Worm (Caenorhabditis elegans) whole organism, L4 larva: ENCODE measurements around the gene ttc-7.

Source experiments
- F10B5.3 ChIP-seq: sonication (generic microtip); optimal IDR thresholded peaks from 2 replicates; lab custom pipeline; 2016; ENCODE audit warnings: mild to moderate bottlenecking, missing genetic modification characterization, missing compliant biosample characterization
- F26F4.8 ChIP-seq: fragments of 200-800 bp; sonication (Bioruptor generic); conservative IDR thresholded peaks from 2 replicates; pipeline ENCODE4 v1.3.6; 2022; ENCODE audit warnings: missing genetic modification characterization, missing compliant biosample characterization
- F44E2.7 ChIP-seq: fragments of 200-800 bp; sonication (Bioruptor generic); IDR thresholded peaks from 2 replicates; pipeline ENCODE4 v2.1.2; 2022; ENCODE audit warnings: missing genetic modification characterization, missing compliant biosample characterization
- R02D3.7 ChIP-seq: fragments of 150-350 bp; sonication (generic microtip); optimal IDR thresholded peaks from 3 replicates; lab custom pipeline; 2014; ENCODE audit warnings: missing biosample characterization, missing genetic modification characterization
- T20F7.1 ChIP-seq: fragments of 200-800 bp; sonication (Bioruptor generic); optimal IDR thresholded peaks from 2 replicates; lab custom pipeline; 2018; ENCODE audit warnings: mild to moderate bottlenecking, missing genetic modification characterization, missing compliant biosample characterization
- Y5F2A.4 ChIP-seq: fragments of 200-800 bp; sonication (Bioruptor generic); optimal IDR thresholded peaks from 2 replicates; lab custom pipeline; 2018; ENCODE audit warnings: mild to moderate bottlenecking, missing genetic modification characterization, missing compliant biosample characterization
- ZK337.2 ChIP-seq: fragments of 200-800 bp; sonication (Bioruptor generic); IDR thresholded peaks from 2 replicates; pipeline ENCODE4 v1.3.6; 2022; ENCODE audit warnings: missing genetic modification reagents, missing genetic modification characterization, missing compliant biosample characterization
- ama-1 ChIP-seq: fragments of 150-350 bp; optimal IDR thresholded peaks from 2 replicates; lab custom pipeline; 2014; ENCODE audit warnings: inconsistent platforms, mixed read lengths
- arid-1 ChIP-seq: fragments of 200-800 bp; sonication (Bioruptor generic); conservative IDR thresholded peaks from 2 replicates; pipeline ENCODE4 v1.3.6; 2022; ENCODE audit warnings: missing genetic modification reagents, missing genetic modification characterization, missing compliant biosample characterization
- ceh-28 ChIP-seq: fragments of 150-350 bp; optimal IDR thresholded peaks from 2 replicates; lab custom pipeline; 2014; ENCODE audit warnings: missing biosample characterization, missing genetic modification reagents, missing genetic modification characterization
- ceh-44 ChIP-seq: fragments of 200-800 bp; sonication (Bioruptor generic); IDR thresholded peaks from 2 replicates; pipeline ENCODE4 v1.3.6; 2022; ENCODE audit warnings: missing genetic modification reagents, missing genetic modification characterization, missing compliant biosample characterization
- ceh-62 ChIP-seq: sonication (generic microtip); optimal IDR thresholded peaks from 2 replicates; lab custom pipeline; 2017; ENCODE audit warnings: missing biosample characterization, missing genetic modification characterization
- ceh-82 ChIP-seq: sonication (generic microtip); optimal IDR thresholded peaks from 2 replicates; lab custom pipeline; 2017; ENCODE audit warnings: missing biosample characterization, missing genetic modification characterization
- daf-12 ChIP-seq: fragments of 150-350 bp; optimal IDR thresholded peaks from 2 replicates; lab custom pipeline; 2014; ENCODE audit warnings: missing biosample characterization, missing genetic modification reagents, missing genetic modification characterization
- daf-16 ChIP-seq, 3 experiments: sonication (generic microtip); optimal IDR thresholded peaks; 2 replicates each; lab custom pipeline; 2016 to 2017; ENCODE audit warnings: missing genetic modification characterization in 3 of 3, missing genetic modification reagents in 3 of 3, mild to moderate bottlenecking in 2 of 3, missing compliant biosample characterization in 2 of 3, missing biosample characterization in 1 of 3, moderate library complexity in 1 of 3
- dmd-8 ChIP-seq: fragments of 200-800 bp; sonication (Bioruptor generic); IDR thresholded peaks from 2 replicates; pipeline ENCODE4 v1.3.6; 2022; ENCODE audit warnings: missing genetic modification characterization, missing compliant biosample characterization
- dmd-9 ChIP-seq: fragments of 200-800 bp; sonication (Bioruptor generic); IDR thresholded peaks from 2 replicates; pipeline ENCODE4 v1.3.6; 2022; ENCODE audit warnings: missing genetic modification reagents, missing genetic modification characterization, missing compliant biosample characterization
- dpl-1 ChIP-seq: fragments of 150-350 bp; optimal IDR thresholded peaks from 2 replicates; lab custom pipeline; 2014; ENCODE audit warnings: missing biosample characterization, missing genetic modification reagents, missing genetic modification characterization
- duxl-1 ChIP-seq: sonication (generic microtip); optimal IDR thresholded peaks from 2 replicates; lab custom pipeline; 2016; ENCODE audit warnings: mild to moderate bottlenecking, missing genetic modification characterization, moderate library complexity, missing compliant biosample characterization; ENCODE audit not compliant: poor library complexity
- fkh-10 ChIP-seq: fragments of 150-350 bp; optimal IDR thresholded peaks from 2 replicates; lab custom pipeline; 2014; ENCODE audit warnings: missing biosample characterization, missing genetic modification reagents, missing genetic modification characterization
- gei-8 ChIP-seq: fragments of 200-800 bp; sonication (Bioruptor generic); optimal IDR thresholded peaks from 2 replicates; lab custom pipeline; 2018; ENCODE audit warnings: mild to moderate bottlenecking, missing genetic modification characterization, missing compliant biosample characterization
- hlh-11 ChIP-seq: fragments of 200-800 bp; sonication (Bioruptor generic); optimal IDR thresholded peaks from 2 replicates; lab custom pipeline; 2018; ENCODE audit warnings: mild to moderate bottlenecking, missing genetic modification characterization, missing compliant biosample characterization
- hlh-30 ChIP-seq: sonication (generic microtip); optimal IDR thresholded peaks from 2 replicates; lab custom pipeline; 2017; ENCODE audit warnings: antibody characterized with exemption, mild to moderate bottlenecking, missing genetic modification characterization, missing compliant biosample characterization; ENCODE audit not compliant: insufficient read depth
- hmg-1.1 ChIP-seq: fragments of 200-800 bp; sonication (Bioruptor generic); IDR thresholded peaks from 2 replicates; pipeline ENCODE4 v1.3.6; 2022; ENCODE audit warnings: missing genetic modification reagents, missing genetic modification characterization, missing compliant biosample characterization
- lim-7 ChIP-seq: fragments of 200-800 bp; sonication (Bioruptor generic); IDR thresholded peaks from 2 replicates; pipeline ENCODE4 v1.3.6; 2022; ENCODE audit warnings: missing genetic modification characterization, missing compliant biosample characterization
- lin-1 ChIP-seq: fragments of 200-800 bp; sonication (Bioruptor generic); IDR thresholded peaks from 2 replicates; pipeline ENCODE4 v1.3.6; 2022; ENCODE audit warnings: missing genetic modification reagents, missing genetic modification characterization, missing compliant biosample characterization
- lin-13 ChIP-seq: fragments of 150-350 bp; optimal IDR thresholded peaks from 2 replicates; lab custom pipeline; 2014; ENCODE audit warnings: missing biosample characterization, missing genetic modification reagents, missing genetic modification characterization
- lin-15B ChIP-seq: fragments of 150-350 bp; sonication (generic microtip); optimal IDR thresholded peaks from 3 replicates; lab custom pipeline; 2014; ENCODE audit warnings: missing biosample characterization, missing genetic modification characterization
- madf-9 ChIP-seq: fragments of 200-800 bp; sonication (Bioruptor generic); conservative IDR thresholded peaks from 2 replicates; pipeline ENCODE4 v1.3.6; 2022; ENCODE audit warnings: missing genetic modification reagents, missing genetic modification characterization, missing compliant biosample characterization
- mdt-29 ChIP-seq: fragments of 200-800 bp; sonication (Bioruptor generic); IDR thresholded peaks from 2 replicates; pipeline ENCODE4 v1.3.6; 2022; ENCODE audit warnings: missing genetic modification reagents, missing genetic modification characterization, missing compliant biosample characterization
- mep-1 ChIP-seq: fragments of 150-350 bp; sonication (generic microtip); optimal IDR thresholded peaks from 3 replicates; lab custom pipeline; 2014; ENCODE audit warnings: missing biosample characterization, missing genetic modification characterization
- mes-2 ChIP-seq: sonication (generic microtip); optimal IDR thresholded peaks from 2 replicates; lab custom pipeline; 2016; ENCODE audit warnings: missing genotype, mild to moderate bottlenecking, missing genetic modification characterization, missing compliant biosample characterization; ENCODE audit not compliant: poor library complexity, severe bottlenecking
- nhr-10 ChIP-seq: fragments of 150-350 bp; optimal IDR thresholded peaks from 2 replicates; lab custom pipeline; 2014; ENCODE audit warnings: missing biosample characterization, missing genetic modification characterization
- nhr-111 ChIP-seq: fragments of 200-800 bp; sonication (Bioruptor generic); optimal IDR thresholded peaks from 2 replicates; lab custom pipeline; 2018; ENCODE audit warnings: mild to moderate bottlenecking, missing genetic modification characterization, missing compliant biosample characterization
- nhr-237 ChIP-seq: sonication (generic microtip); optimal IDR thresholded peaks from 2 replicates; lab custom pipeline; 2017; ENCODE audit warnings: missing biosample characterization, missing genetic modification characterization
- nhr-25 ChIP-seq: sonication (generic microtip); optimal IDR thresholded peaks from 2 replicates; lab custom pipeline; 2017; ENCODE audit warnings: missing genetic modification characterization, mild to moderate bottlenecking, missing compliant biosample characterization, antibody characterized with exemption, moderate library complexity, borderline replicate concordance; ENCODE audit not compliant: insufficient read depth
- nhr-41 ChIP-seq: fragments of 200-800 bp; sonication (Bioruptor generic); IDR thresholded peaks from 2 replicates; pipeline ENCODE4 v1.3.6; 2022; ENCODE audit warnings: missing genetic modification reagents, missing genetic modification characterization, missing compliant biosample characterization
- nhr-6 ChIP-seq: fragments of 150-350 bp; optimal IDR thresholded peaks from 2 replicates; lab custom pipeline; 2014; ENCODE audit warnings: missing biosample characterization, missing genetic modification characterization
- rbr-2 ChIP-seq: sonication (generic microtip); optimal IDR thresholded peaks from 2 replicates; lab custom pipeline; 2016; ENCODE audit warnings: missing genotype, missing genetic modification characterization, missing compliant biosample characterization
- sdz-12 ChIP-seq: fragments of 200-800 bp; sonication (Bioruptor generic); optimal IDR thresholded peaks from 2 replicates; lab custom pipeline; 2018; ENCODE audit warnings: mild to moderate bottlenecking, missing genetic modification characterization, missing compliant biosample characterization
- set-16 ChIP-seq: fragments of 200-800 bp; sonication (Bioruptor generic); IDR thresholded peaks from 2 replicates; pipeline ENCODE4 v1.3.6; 2022; ENCODE audit warnings: missing genetic modification reagents, missing genetic modification characterization, missing compliant biosample characterization
- snpc-1.2 ChIP-seq: fragments of 200-800 bp; sonication (Bioruptor generic); IDR thresholded peaks from 2 replicates; pipeline ENCODE4 v1.3.6; 2022; ENCODE audit warnings: missing genetic modification reagents, missing genetic modification characterization, missing compliant biosample characterization
- spr-1 ChIP-seq: sonication (generic microtip); optimal IDR thresholded peaks from 2 replicates; lab custom pipeline; 2016; ENCODE audit warnings: mild to moderate bottlenecking, missing genetic modification characterization, missing compliant biosample characterization
- tag-97 ChIP-seq: fragments of 200-800 bp; sonication (Bioruptor generic); IDR thresholded peaks from 2 replicates; pipeline ENCODE4 v1.3.6; 2022; ENCODE audit warnings: missing genetic modification characterization, missing compliant biosample characterization
- tra-1 ChIP-seq: fragments of 200-800 bp; sonication (Bioruptor generic); IDR thresholded peaks from 2 replicates; pipeline ENCODE4 v1.3.6; 2022; ENCODE audit warnings: missing genetic modification reagents, missing genetic modification characterization, missing compliant biosample characterization
- unc-130 ChIP-seq: sonication (generic microtip); optimal IDR thresholded peaks from 2 replicates; lab custom pipeline; 2016; ENCODE audit warnings: missing genetic modification reagents, missing genetic modification characterization, missing compliant biosample characterization
- unc-39 ChIP-seq: sonication (generic microtip); optimal IDR thresholded peaks from 2 replicates; lab custom pipeline; 2017; ENCODE audit warnings: missing biosample characterization, missing genetic modification characterization
- zfp-2 ChIP-seq: sonication (generic microtip); optimal IDR thresholded peaks from 2 replicates; lab custom pipeline; 2016; ENCODE audit warnings: mild to moderate bottlenecking, missing genetic modification characterization, missing compliant biosample characterization
- zfp-3 ChIP-seq: fragments of 200-800 bp; sonication (Bioruptor generic); conservative IDR thresholded peaks from 2 replicates; pipeline ENCODE4 v1.3.6; 2022; ENCODE audit warnings: missing genetic modification reagents, missing genetic modification characterization, missing compliant biosample characterization
- zip-2 ChIP-seq: fragments of 150-350 bp; optimal IDR thresholded peaks from 2 replicates; lab custom pipeline; 2014; ENCODE audit warnings: missing biosample characterization, missing genetic modification characterization
- ztf-7 ChIP-seq: fragments of 150-350 bp; optimal IDR thresholded peaks from 2 replicates; lab custom pipeline; 2014; ENCODE audit warnings: missing biosample characterization, missing genetic modification characterization

Gene ttc-7

DNA sequence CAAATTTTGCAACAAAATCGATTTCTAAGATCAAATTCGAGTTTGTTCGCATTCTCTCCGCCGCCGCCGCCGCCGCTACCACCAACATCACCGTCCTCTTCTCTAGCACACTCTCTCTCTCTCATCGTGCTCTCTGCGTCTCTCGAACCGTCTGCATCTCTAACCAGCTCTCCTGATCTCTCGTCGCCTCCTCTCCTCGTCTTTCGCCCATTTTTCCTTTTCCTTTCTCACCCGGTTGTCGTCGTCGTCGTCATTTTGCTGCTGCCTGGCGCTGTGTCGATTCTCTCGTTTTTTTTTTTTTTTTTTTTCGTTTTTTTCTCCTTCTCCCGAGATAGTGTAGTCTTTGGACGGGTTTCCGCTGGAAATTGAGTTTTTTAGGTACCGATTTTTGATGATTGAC is 66.2 kb downstream of the ttc-7 start (continued):
- TF ChIP-seq lin-15B (no peak), nhr-41 (GFP tag; lab: Robert Waterston, UW) (no peak), tra-1 (GFP tag; lab: Robert Waterston, UW) (peak; percentile 96), spr-1 (tag; lab: Kevin White, UChicago) (peak; percentile 19), F10B5.3 (no peak), Y5F2A.4 (GFP tag; lab: Kevin White, UChicago) (no peak), nhr-25 (tag; lab: Kevin White, UChicago) (peak; percentile 89), snpc-1.2 (GFP tag; lab: Robert Waterston, UW) (no peak), ceh-44 (GFP tag; lab: Robert Waterston, UW) (no peak), sdz-12 (GFP tag; lab: Kevin White, UChicago) (no peak), lim-7 (no peak), mes-2 (peak; percentile 74), daf-16 (GFP tag; optimal IDR thresholded peaks at IDR 0.05; lab: Kevin White, UChicago) (peak in 1 of 2 experiments; percentile 63), daf-16 (tag; optimal IDR thresholded peaks at IDR 0.05; lab: Kevin White, UChicago) (peak; percentile 61), dmd-8 (no peak), mdt-29 (GFP tag; lab: Robert Waterston, UW) (no peak; the same call in 1 of the 2 replicates), zfp-2 (no peak), ceh-82 (tag; lab: Kevin White, UChicago) (no peak), mep-1 (tag; lab: Kevin White, UChicago) (peak; percentile 88), hmg-1.1 (GFP tag; lab: Robert Waterston, UW) (peak; percentile 87), set-16 (GFP tag; lab: Robert Waterston, UW) (peak; percentile 98), F26F4.8 (GFP tag; lab: Robert Waterston, UW) (no peak), rbr-2 (peak; percentile 90), ama-1 (peak; percentile 76), arid-1 (peak; percentile 72), F44E2.7 (no peak), nhr-10 (tag; lab: Kevin White, UChicago) (peak; percentile 79), madf-9 (GFP tag; lab: Robert Waterston, UW) (peak; percentile 89), zip-2 (tag; lab: Kevin White, UChicago) (no peak), ztf-7 (tag; lab: Kevin White, UChicago) (no peak), duxl-1 (peak; percentile 43), unc-39 (tag; lab: Kevin White, UChicago) (no peak), R02D3.7 (tag; lab: Kevin White, UChicago) (no peak), nhr-237 (tag; lab: Kevin White, UChicago) (peak; percentile 44), nhr-111 (GFP tag; lab: Kevin White, UChicago) (no peak), lin-1 (GFP tag; lab: Robert Waterston, UW) (peak; percentile 92), nhr-6 (peak; percentile 51), tag-97 (GFP tag; lab: Robert Waterston, UW) (no peak), daf-12 (no peak), zfp-3 (peak; percentile 77), lin-13 (GFP tag; lab: Kevin White, UChicago) (peak; percentile 85), ceh-28 (tag; lab: Kevin White, UChicago) (peak; percentile 6), gei-8 (GFP tag; lab: Kevin White, UChicago) (peak; percentile 92), dpl-1 (peak; percentile 32), hlh-30 (tag; lab: Kevin White, UChicago) (peak; percentile 90), hlh-11 (tag; lab: Kevin White, UChicago) (peak; percentile 99), T20F7.1 (no peak), ZK337.2 (GFP tag; lab: Robert Waterston, UW) (peak; percentile 47; the same call in 1 of the 2 replicates), dmd-9 (peak; percentile 4; the same call in 1 of the 2 replicates), unc-130 (GFP tag; lab: Kevin White, UChicago) (no peak), ceh-62 (tag; lab: Kevin White, UChicago) (no peak), fkh-10 (peak; percentile 56)
